Fruit fly (Drosophila melanogaster): ENCODE data around the gene Klp31E.

Gene Klp31E

dm6 chr2L:10413251-10414127 lies at the start of gene Klp31E, which contains the start of gene CG5355 (continued):
- TF ChIP-seq CG10209 (GFP tag; optimal IDR thresholded peaks at IDR 0.05) (peak; percentile 71), insv (GFP tag; optimal IDR thresholded peaks at IDR 0.05) (peak in 1 of 2 experiments; percentile 26), Atf6 (GFP tag; IDR thresholded peaks at IDR 0.05) (peak; percentile 62), zen (tag; optimal IDR thresholded peaks at IDR 0.05) (peak; percentile 71), ash1 (GFP tag; optimal IDR thresholded peaks at IDR 0.05) (no peak), H2.0 (GFP tag; IDR thresholded peaks at IDR 0.05) (peak; percentile 31), CG9437 (GFP tag; optimal IDR thresholded peaks at IDR 0.05) (peak; percentile 78), CG14014 (GFP tag; IDR thresholded peaks at IDR 0.05) (no peak), pita (GFP tag; optimal IDR thresholded peaks at IDR 0.05) (no peak), trh (GFP tag; optimal IDR thresholded peaks at IDR 0.05) (peak; percentile 13), GATAe (GFP tag; conservative IDR thresholded peaks at IDR 0.05) (no peak), CG10147 (GFP tag; optimal IDR thresholded peaks at IDR 0.05) (peak; percentile 63), Side (GFP tag; optimal IDR thresholded peaks at IDR 0.05) (peak; percentile 42), lov (optimal IDR thresholded peaks at IDR 0.05) (no peak), lov (GFP tag; IDR thresholded peaks at IDR 0.05) (no peak), ab (GFP tag; optimal IDR thresholded peaks at IDR 0.05) (no peak), YL-1 (GFP tag; optimal IDR thresholded peaks at IDR 0.05) (peak; percentile 41), CG2199 (GFP tag; IDR thresholded peaks at IDR 0.05) (0 out of 3 replicates have a peak, but pooled peaks have one; percentile 24), CG4854 (GFP tag; optimal IDR thresholded peaks at IDR 0.05) (peak; percentile 14), CG15514 (GFP tag; optimal IDR thresholded peaks at IDR 0.05) (peak; percentile 39), CG11247 (GFP tag; IDR thresholded peaks at IDR 0.05) (peak; percentile 44; the same call in 1 of the 2 replicates), zen2 (GFP tag; IDR thresholded peaks at IDR 0.05; ENCODE audit: partially characterized antibody) (peak; percentile 63; the same call in 2 of the 3 replicates), mld (GFP tag; IDR thresholded peaks at IDR 0.05; ENCODE audit: partially characterized antibody) (peak; percentile 46; the same call in 1 of the 3 replicates), fd96Cb (tag; optimal IDR thresholded peaks at IDR 0.05) (peak; percentile 64), CG1529 (GFP tag; optimal IDR thresholded peaks at IDR 0.05) (peak; percentile 1), dati (GFP tag; IDR thresholded peaks at IDR 0.05) (no peak), CG8359 (GFP tag; optimal IDR thresholded peaks at IDR 0.05; ENCODE audit: borderline replicate concordance) (peak; percentile 14), ase (GFP tag; IDR thresholded peaks at IDR 0.05) (peak; percentile 4; the same call in 1 of the 3 replicates), sug (tag; optimal IDR thresholded peaks at IDR 0.05) (peak; percentile 73), CG4328 (GFP tag; optimal IDR thresholded peaks at IDR 0.05) (peak; percentile 69), Rx (GFP tag; IDR thresholded peaks at IDR 0.05) (no peak), tap (tag; optimal IDR thresholded peaks at IDR 0.05) (peak; percentile 65), grau (tag; optimal IDR thresholded peaks at IDR 0.05) (peak; percentile 79), CG4360 (GFP tag; IDR thresholded peaks at IDR 0.05) (no peak), slbo (GFP tag; IDR thresholded peaks at IDR 0.05) (peak; percentile 81), kni (GFP tag; optimal IDR thresholded peaks at IDR 0.05) (no peak), twi (tag; optimal IDR thresholded peaks at IDR 0.05) (peak; percentile 69), fu2 (GFP tag; optimal IDR thresholded peaks at IDR 0.05) (no peak), B-H1 (GFP tag; IDR thresholded peaks at IDR 0.05) (0 out of 3 replicates have a peak, but pooled peaks have one; percentile 45), Dek (tag; optimal IDR thresholded peaks at IDR 0.05) (no peak), lola (GFP tag; optimal IDR thresholded peaks at IDR 0.05) (peak in 1 of 3 experiments; percentile 82), CG15269 (tag; optimal IDR thresholded peaks at IDR 0.05) (peak; percentile 79), CG11695 (GFP tag; IDR thresholded peaks at IDR 0.05) (no peak; the same call in 2 of the 3 replicates), CG12104 (GFP tag; optimal IDR thresholded peaks at IDR 0.05) (peak; percentile 69), Hey (tag; optimal IDR thresholded peaks at IDR 0.05) (no peak), CG9609 (GFP tag; optimal IDR thresholded peaks at IDR 0.05) (peak; percentile 37), CG42726 (GFP tag; IDR thresholded peaks at IDR 0.05; ENCODE audit: partially characterized antibody) (no peak), CG7556 (GFP tag; optimal IDR thresholded peaks at IDR 0.05) (peak; percentile 84)

All from whole organism, embryonic.